Worm (Caenorhabditis elegans) whole organism, L4/young adult: ENCODE measurements around the gene ZK930.6.

Source experiments
- W03F9.2 ChIP-seq: fragments of 150-350 bp; optimal IDR thresholded peaks from 2 replicates; lab custom pipeline; 2014; ENCODE audit warnings: missing biosample characterization, missing genetic modification characterization
- dao-5 ChIP-seq: sonication (generic microtip); optimal IDR thresholded peaks from 2 replicates; lab custom pipeline; 2016; ENCODE audit warnings: missing genotype, missing genetic modification characterization, moderate library complexity, missing compliant biosample characterization
- him-1 ChIP-seq: sonication (generic microtip); optimal IDR thresholded peaks from 2 replicates; lab custom pipeline; 2016; ENCODE audit warnings: missing genotype, missing genetic modification reagents, missing genetic modification characterization, missing compliant biosample characterization

ZK930.6 gene

DNA sequence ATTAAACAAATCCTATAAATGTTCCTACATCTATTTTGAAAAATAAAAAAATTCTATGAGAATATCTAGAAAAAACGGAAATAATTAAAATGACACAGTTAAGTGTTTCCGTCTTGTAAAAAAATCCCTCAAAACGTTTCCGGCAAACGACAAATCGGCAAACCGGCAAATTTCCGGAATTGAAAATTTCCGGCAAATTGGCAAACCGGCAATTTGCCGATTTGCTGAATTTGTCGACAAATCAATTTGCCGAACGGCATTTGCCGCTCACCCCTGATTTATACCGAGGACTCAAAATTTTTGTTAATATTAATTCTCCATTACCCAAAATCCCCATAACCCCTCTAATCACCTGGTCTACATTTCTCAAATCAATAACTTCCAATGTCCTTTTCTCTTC lies 30.6 kb upstream of the ZK930.6 start:
- TF ChIP-seq him-1 (tag; lab: Kevin White, UChicago), result no peak
- no peak for TF ChIP-seq W03F9.2 (tag; lab: Kevin White, UChicago)
- TF ChIP-seq dao-5 (tag; lab: Kevin White, UChicago), result no peak

ce11 chrII:11854749-11855148 lies 29.0 kb upstream of the ZK930.6 start:
- TF ChIP-seq dao-5 (tag; lab: Kevin White, UChicago), result no peak
- TF ChIP-seq W03F9.2 (tag; lab: Kevin White, UChicago), result no peak
- TF ChIP-seq him-1 (tag; lab: Kevin White, UChicago), result no peak

- TF ChIP-seq dao-5 (tag; lab: Kevin White, UChicago) (no peak), W03F9.2 (tag; lab: Kevin White, UChicago) (no peak), him-1 (tag; lab: Kevin White, UChicago) (no peak)
Measured at ce11 chrII:11856361-11856760, 27.4 kb upstream of the ZK930.6 start, which contains the start of gene clh-1. TSS of gene clh-1 (minus strand) at chrII:11856461.

- no peak for TF ChIP-seq W03F9.2 (tag; lab: Kevin White, UChicago)
- no peak for TF ChIP-seq dao-5 (tag; lab: Kevin White, UChicago)
- TF ChIP-seq him-1 (tag; lab: Kevin White, UChicago), result no peak
Measured at ce11 chrII:11859833-11860232, 23.9 kb upstream of the ZK930.6 start.

DNA sequence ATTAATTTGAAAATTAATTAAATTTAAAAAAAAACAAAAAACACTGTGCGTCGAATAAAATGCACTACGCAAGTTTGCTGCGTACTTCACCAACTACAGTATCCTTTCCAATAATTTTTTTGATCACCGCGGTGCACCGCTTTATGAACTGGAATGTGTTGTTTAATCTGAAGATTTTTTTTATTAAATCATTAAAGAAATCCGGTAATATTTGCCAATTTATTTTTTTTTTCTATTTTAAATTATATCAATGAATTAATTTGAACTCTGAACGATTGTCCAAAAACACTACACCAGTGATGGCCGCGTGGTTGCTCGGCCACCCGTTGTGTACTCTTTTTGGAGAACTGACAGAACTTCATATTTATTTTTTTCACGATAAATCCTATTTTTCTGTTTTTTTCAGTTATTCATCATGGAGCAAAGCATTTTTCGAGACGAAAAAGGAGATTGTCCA lies 23.1 kb upstream of the ZK930.6 start, which contains the start of gene K12D12.5:
K12D12.5 (plus strand) TSS at position 407 of the 457 bp plus-strand sequence.
- TF ChIP-seq dao-5 (tag; lab: Kevin White, UChicago) (no peak), W03F9.2 (tag; lab: Kevin White, UChicago) (peak; percentile 25)

- TF ChIP-seq W03F9.2 (tag; lab: Kevin White, UChicago), result no peak
- no peak for TF ChIP-seq him-1 (tag; lab: Kevin White, UChicago)
- TF ChIP-seq dao-5 (tag; lab: Kevin White, UChicago), result no peak
Measured at ce11 chrII:11865644-11866043, 18.1 kb upstream of the ZK930.6 start, which contains the start of gene K12D12.4. TSS of gene K12D12.4 (minus strand) at chrII:11865744.

DNA sequence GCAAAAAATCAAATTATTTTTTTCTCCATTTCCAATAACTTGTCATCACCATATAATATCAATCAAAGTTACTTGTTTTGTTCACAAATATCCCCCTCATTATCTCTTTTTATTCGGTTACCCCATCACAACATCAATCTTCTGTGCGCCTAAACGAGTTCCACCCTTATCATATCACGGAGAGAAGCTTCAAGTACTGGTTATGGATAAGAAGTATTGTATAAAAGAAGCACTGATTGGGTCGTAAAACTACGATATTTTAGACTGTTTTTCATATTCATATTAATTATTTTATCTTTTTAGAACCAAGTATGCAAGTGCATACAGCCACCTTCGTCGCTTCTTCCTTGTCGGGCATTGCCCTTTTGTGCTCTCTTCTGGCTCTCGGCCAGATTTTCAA lies 15.5 kb upstream of the ZK930.6 start, which contains the start of gene col-84:
col-84 (plus strand) TSS at position 301 of the 400 bp plus-strand sequence.
- TF ChIP-seq him-1 (tag; lab: Kevin White, UChicago), result no peak
- TF ChIP-seq dao-5 (tag; lab: Kevin White, UChicago), result no peak
- TF ChIP-seq W03F9.2 (tag; lab: Kevin White, UChicago), result no peak

DNA sequence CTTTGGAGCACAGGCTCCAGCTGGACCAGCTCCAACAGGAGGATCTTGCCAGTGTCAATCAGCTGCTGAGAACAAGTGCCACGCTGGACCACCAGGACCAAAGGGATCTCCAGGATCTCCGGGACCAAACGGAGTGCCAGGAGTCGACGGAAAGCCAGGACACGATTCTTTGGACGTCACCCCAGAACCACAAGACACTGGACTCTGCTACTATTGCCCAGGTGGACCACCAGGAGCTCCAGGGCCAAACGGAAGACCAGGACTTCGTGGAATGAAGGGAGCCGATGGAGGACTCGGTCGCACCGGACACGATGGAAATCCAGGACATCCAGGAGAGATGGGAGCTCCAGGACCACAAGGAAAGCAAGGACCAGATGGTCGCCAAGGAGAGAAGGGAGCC lies 14.9 kb upstream of the ZK930.6 start:
- TF ChIP-seq dao-5 (tag; lab: Kevin White, UChicago), result no peak
- TF ChIP-seq W03F9.2 (tag; lab: Kevin White, UChicago), result no peak
- TF ChIP-seq him-1 (tag; lab: Kevin White, UChicago), result no peak

- TF ChIP-seq dao-5 (tag; lab: Kevin White, UChicago), result no peak
- peak; percentile 88 for TF ChIP-seq W03F9.2 (tag; lab: Kevin White, UChicago)
- TF ChIP-seq him-1 (tag; lab: Kevin White, UChicago), result peak; percentile 74
Measured at ce11 chrII:11874674-11875198, 9.0 kb upstream of the ZK930.6 start, which contains the start of the genes npp-3 and top-2. TSS of gene npp-3 (minus strand) at chrII:11874788. TSS of gene top-2 (plus strand) at chrII:11875148.

ce11 chrII:11879784-11880183 lies 4.0 kb upstream of the ZK930.6 start:
- TF ChIP-seq dao-5 (tag; lab: Kevin White, UChicago), result no peak

DNA sequence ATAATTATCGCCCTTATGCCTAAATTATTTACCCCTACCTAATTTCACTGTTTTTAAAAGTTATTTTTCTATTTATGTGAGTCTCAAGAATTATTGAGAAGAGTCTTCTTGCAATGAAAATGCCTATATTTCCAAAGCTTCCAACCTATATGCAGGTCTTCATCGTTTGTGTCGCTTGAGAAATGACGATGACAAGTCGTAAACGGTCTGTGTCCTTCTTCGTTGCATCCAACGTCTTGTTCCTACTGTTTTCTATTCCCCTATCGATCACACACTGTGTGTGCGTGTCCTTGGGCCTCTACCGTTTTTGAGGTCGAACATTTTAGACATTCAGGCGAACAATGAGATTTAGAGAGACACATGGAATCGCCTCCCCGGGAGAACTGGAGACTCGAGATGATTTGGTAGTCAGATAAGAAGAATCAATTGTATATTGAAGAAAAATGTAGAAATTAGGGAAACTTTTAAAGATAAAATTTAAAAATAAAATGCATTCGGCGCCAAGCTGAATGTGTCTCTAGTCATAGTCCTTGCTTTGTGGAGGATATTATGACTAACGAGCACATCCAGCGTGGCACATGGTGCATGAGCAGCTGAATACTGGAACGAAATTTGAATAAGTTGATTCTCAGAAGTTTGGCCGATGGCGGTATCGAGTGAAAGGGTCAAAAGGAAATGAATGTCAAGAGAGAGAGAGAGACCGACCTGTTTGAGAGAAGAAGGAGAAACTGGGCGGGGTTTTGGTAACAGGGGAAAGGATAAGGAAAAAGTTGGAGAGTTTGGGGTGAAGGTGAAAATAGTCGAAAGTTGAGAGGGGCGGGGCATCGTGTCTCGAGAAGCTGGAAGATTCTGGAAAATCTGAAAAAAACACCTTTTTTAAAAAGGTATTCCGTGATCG lies 3.0 kb upstream of the ZK930.6 start:
- TF ChIP-seq him-1 (tag; lab: Kevin White, UChicago), result no peak
- no peak for TF ChIP-seq W03F9.2 (tag; lab: Kevin White, UChicago)
- TF ChIP-seq dao-5 (tag; lab: Kevin White, UChicago), result no peak

- TF ChIP-seq him-1 (tag; lab: Kevin White, UChicago), result no peak
- TF ChIP-seq dao-5 (tag; lab: Kevin White, UChicago), result no peak
Measured at ce11 chrII:11887724-11888123, 4.0 kb downstream of the ZK930.6 start.

DNA sequence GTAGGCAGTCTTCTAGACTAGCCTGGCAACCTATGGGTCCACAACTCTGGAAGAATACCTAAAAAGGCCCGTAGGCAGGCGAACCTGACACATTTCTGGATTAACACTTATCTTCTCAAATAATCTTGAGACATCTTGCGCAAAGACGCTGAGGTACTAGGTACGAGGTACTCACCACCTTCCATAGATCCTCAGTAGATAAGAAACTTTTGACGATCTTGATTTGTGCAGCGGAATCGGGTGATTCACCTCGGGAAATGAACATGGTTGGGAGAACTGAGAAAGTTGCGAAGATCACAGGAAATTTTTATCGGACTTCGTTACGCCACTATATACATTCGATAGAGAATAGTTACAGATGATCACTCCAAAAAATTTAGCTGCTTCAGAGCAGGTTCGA lies 4.4 kb downstream of the ZK930.6 start:
- no peak for TF ChIP-seq W03F9.2 (tag; lab: Kevin White, UChicago)
- TF ChIP-seq dao-5 (tag; lab: Kevin White, UChicago), result no peak
- TF ChIP-seq him-1 (tag; lab: Kevin White, UChicago), result no peak
